Worm (Caenorhabditis elegans): Measurements from ENCODE around the gene clk-1.

Gene clk-1

ce11 chrIII:5294867-5295266, 17.2 kb downstream of the clk-1 start (continued):
- peak; percentile 71 for TF ChIP-seq K12H6.12 (tag; optimal IDR thresholded peaks at IDR 0.05)
- TF ChIP-seq Y95B8A.8 (GFP tag; IDR thresholded peaks at IDR 0.05) = no peak
- no peak for TF ChIP-seq ztf-3 (GFP tag; optimal IDR thresholded peaks at IDR 0.05)
- TF ChIP-seq F23B12.7 (tag; optimal IDR thresholded peaks at IDR 0.05; ENCODE audit: insufficient read depth) = peak; percentile 81
- TF ChIP-seq Y53F4B.3 (GFP tag; IDR thresholded peaks at IDR 0.05) = no peak
- no peak for TF ChIP-seq tlf-1 (GFP tag; optimal IDR thresholded peaks at IDR 0.05)
- TF ChIP-seq ztf-25 (GFP tag; IDR thresholded peaks at IDR 0.05) = peak; percentile 96
- peak; percentile 43; the same call in 1 of the 2 replicates for TF ChIP-seq cebp-1 (GFP tag; IDR thresholded peaks at IDR 0.05)
- TF ChIP-seq cebp-1 (tag; optimal IDR thresholded peaks at IDR 0.05) = no peak
- no peak for TF ChIP-seq B0336.3 (GFP tag; IDR thresholded peaks at IDR 0.05)
- TF ChIP-seq nhr-90 (tag; optimal IDR thresholded peaks at IDR 0.05) = no peak
- peak; percentile 82 for TF ChIP-seq rec-8 (tag; optimal IDR thresholded peaks at IDR 0.05)
- TF ChIP-seq xnd-1 (tag; optimal IDR thresholded peaks at IDR 0.05) = no peak
- no peak for TF ChIP-seq nfya-1 (tag; optimal IDR thresholded peaks at IDR 0.05; ENCODE audit: borderline replicate concordance, insufficient read depth)
- peak; percentile 74 for TF ChIP-seq hmg-20 (GFP tag; IDR thresholded peaks at IDR 0.05)
- peak; percentile 71; the same call in 1 of the 2 replicates for TF ChIP-seq Y53G8AR.9 (GFP tag; conservative IDR thresholded peaks at IDR 0.05)
- TF ChIP-seq T07F8.4 (tag; optimal IDR thresholded peaks at IDR 0.05) = peak; percentile 26
- no peak for TF ChIP-seq madf-8 (GFP tag; conservative IDR thresholded peaks at IDR 0.05)
- peak; percentile 87; the same call in 1 of the 2 replicates for TF ChIP-seq bed-1 (GFP tag; IDR thresholded peaks at IDR 0.05)
- no peak for TF ChIP-seq bed-2 (GFP tag; IDR thresholded peaks at IDR 0.05)
- TF ChIP-seq ets-4 (GFP tag; optimal IDR thresholded peaks at IDR 0.05) = peak; percentile 62
- no peak for TF ChIP-seq gei-17 (GFP tag; optimal IDR thresholded peaks at IDR 0.05)
- TF ChIP-seq madf-10 (tag; optimal IDR thresholded peaks at IDR 0.05) = peak; percentile 59
- no peak for TF ChIP-seq efl-1 (GFP tag; optimal IDR thresholded peaks at IDR 0.05)
- no peak for TF ChIP-seq lin-54 (GFP tag; optimal IDR thresholded peaks at IDR 0.05)
- no peak for TF ChIP-seq dpff-1 (tag; optimal IDR thresholded peaks at IDR 0.05)
- TF ChIP-seq F57C9.4 (tag; optimal IDR thresholded peaks at IDR 0.05) = peak; percentile 81
- no peak for TF ChIP-seq ztf-22 (GFP tag; optimal IDR thresholded peaks at IDR 0.05)
- TF ChIP-seq attf-6 (GFP tag; IDR thresholded peaks at IDR 0.05) = no peak
- no peak for TF ChIP-seq akir-1 (GFP tag; optimal IDR thresholded peaks at IDR 0.05)
- 0 out of 2 replicates have a peak, but pooled peaks have one; percentile 29 for TF ChIP-seq egrh-3 (GFP tag; IDR thresholded peaks at IDR 0.05)
- TF ChIP-seq F39B2.1 (GFP tag; IDR thresholded peaks at IDR 0.05) = no peak
- TF ChIP-seq nhr-27 (tag; optimal IDR thresholded peaks at IDR 0.05) = no peak
- TF ChIP-seq F49E8.2 (tag; optimal IDR thresholded peaks at IDR 0.05; ENCODE audit: insufficient read depth) = no peak
- peak; percentile 22 for TF ChIP-seq hlh-12 (tag; optimal IDR thresholded peaks at IDR 0.05)
- no peak for TF ChIP-seq sea-2 (GFP tag; IDR thresholded peaks at IDR 0.05)
- TF ChIP-seq egl-44 (GFP tag; IDR thresholded peaks at IDR 0.05) = peak; percentile 70
- TF ChIP-seq dox-1 (GFP tag; IDR thresholded peaks at IDR 0.05) = no peak
- TF ChIP-seq tbx-9 (tag; optimal IDR thresholded peaks at IDR 0.05; ENCODE audit: borderline replicate concordance) = no peak
- TF ChIP-seq ceh-79 (tag; optimal IDR thresholded peaks at IDR 0.05) = peak; percentile 72
- TF ChIP-seq K11D2.4 (GFP tag; IDR thresholded peaks at IDR 0.05) = no peak
- peak; percentile 40 to 65 for TF ChIP-seq let-607 (tag; optimal IDR thresholded peaks at IDR 0.05)
- TF ChIP-seq B0019.2 (GFP tag; conservative IDR thresholded peaks at IDR 0.05) = no peak
- no peak; the same call in 1 of the 2 replicates for TF ChIP-seq mcd-1 (GFP tag; IDR thresholded peaks at IDR 0.05)
- TF ChIP-seq lsl-1 (GFP tag; optimal IDR thresholded peaks at IDR 0.05) = peak; percentile 40
- TF ChIP-seq ekl-4 (GFP tag; IDR thresholded peaks at IDR 0.05) = no peak
- 0 out of 2 replicates have a peak, but pooled peaks have one; percentile 18 for TF ChIP-seq ceh-91 (GFP tag; IDR thresholded peaks at IDR 0.05)
- TF ChIP-seq nhr-120 (GFP tag; IDR thresholded peaks at IDR 0.05) = no peak

Measured in whole organism, young adult.